Fruit fly (Drosophila melanogaster): ENCODE results near the gene CG11723.

Gene CG11723

DNA sequence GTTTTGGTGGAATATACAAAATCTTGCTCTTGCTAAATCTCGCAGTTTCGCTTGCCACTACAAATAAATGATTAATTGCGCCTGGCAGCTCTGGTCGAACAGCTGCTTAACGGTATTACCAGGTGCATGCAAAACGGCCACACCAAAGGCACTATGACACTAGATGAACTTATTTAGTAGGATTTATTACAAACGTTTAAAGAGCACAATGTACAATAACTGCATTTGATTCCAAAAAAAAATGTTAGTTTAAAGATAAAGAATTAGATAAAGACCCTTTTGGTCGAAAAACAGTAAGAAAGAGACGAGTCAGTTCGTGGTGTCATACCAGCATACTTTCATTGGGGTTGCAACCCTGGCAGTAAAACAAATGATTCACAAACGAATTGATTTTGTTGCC, at the start of gene CG11723, which contains the start of gene Tbcd:
Gene CG11723, minus strand, starts transcription at position 68 of the 400 bp plus-strand sequence.
Gene Tbcd, plus strand, starts transcription at position 311 of the 400 bp plus-strand sequence.
- TF ChIP-seq noc (tag; optimal IDR thresholded peaks at IDR 0.05), result no peak

DNA sequence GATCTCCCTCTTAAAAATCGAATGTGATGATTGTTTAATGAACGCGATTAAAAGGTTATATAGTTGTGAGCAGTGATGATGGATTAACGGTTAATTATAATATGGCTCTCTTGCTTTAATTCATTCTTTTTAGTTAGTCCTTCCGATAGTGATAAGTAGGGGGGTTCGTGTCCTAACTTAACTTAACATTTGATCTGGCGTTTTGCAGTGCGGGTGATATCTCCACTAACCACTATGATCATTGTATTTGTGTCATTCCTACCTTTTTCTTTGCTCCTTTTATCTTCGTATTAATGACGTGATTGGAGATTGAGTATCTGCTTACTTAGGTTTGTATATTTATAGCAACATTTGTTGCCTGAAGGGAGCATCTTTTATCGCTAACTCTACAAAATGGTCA, 48.3 kb upstream of the CG11723 start:
- TF ChIP-seq noc (tag; optimal IDR thresholded peaks at IDR 0.05), result no peak

DNA sequence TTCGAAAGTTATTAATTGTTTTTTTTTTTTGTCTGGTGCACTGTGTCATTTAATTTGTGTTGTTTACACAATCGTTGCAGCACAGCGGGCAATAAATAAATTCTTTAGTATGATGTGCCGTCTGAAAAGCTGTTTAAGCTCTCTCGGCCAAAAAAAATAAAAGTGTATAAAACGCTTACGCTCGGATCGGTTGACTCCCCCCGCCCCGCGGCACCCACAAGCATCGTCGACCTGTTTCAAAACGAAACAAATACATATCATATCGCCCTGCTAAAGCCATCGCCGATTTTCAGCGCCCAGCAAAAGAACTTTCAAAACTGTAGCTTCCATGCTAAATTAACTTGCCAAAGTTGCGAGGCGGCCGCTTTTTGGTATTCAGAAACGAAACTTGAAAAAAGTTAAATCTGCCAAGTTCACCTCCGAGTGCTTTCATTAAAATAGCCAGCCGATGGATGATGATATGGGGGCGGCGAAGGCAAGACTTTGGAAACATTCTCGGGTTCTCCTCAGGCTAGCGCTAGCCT, 47.3 kb upstream of the CG11723 start:
- no peak for TF ChIP-seq noc (tag; optimal IDR thresholded peaks at IDR 0.05)

DNA sequence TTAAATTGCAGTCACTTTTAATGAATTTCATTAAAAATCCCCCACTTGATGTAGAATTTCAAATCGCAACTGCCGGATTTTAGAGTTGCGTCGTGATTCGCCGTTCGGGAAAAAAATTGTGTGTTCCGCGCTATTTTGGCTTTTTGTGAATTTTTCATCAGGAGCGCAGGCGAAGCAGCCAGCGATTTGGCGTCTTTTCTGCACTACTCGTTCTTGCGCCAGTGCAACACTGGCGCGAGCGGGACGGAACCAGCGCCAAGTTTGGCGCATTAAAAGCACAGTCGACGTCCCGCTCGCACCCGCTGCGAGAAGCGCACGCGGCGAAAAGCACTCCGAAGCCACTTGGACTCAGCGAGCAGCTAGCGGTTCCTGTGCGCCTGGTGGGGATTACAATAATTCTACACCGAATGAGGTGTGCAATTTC, 46.3 kb upstream of the CG11723 start:
- peak; percentile 47 for TF ChIP-seq noc (tag; optimal IDR thresholded peaks at IDR 0.05)

DNA sequence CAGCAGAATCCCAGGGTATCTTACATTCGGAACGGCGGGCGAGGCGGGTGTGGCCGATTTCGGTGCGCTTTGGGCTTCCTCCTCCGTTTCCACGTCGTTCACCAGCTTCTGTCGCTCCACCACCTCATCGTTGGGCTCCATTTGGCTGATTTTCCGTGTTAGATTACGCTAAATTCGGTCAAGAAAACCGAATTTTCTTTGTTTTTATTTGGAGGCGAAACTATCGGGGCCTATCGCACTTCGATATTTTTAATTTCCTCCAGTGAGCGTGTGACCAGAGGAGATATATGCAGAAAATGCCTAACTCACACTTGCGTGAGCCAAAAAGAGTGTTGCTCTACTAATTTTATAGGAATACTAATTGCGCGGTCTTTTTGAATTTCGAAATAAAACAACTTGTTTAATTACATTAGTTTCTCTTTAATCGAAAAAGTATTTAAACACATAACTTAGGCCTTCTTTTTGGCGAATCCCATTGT, 45.1 kb upstream of the CG11723 start, which contains the start of gene CG10874:
Gene CG10874, minus strand, starts transcription at position 264 of the 479 bp plus-strand sequence.
- no peak for TF ChIP-seq noc (tag; optimal IDR thresholded peaks at IDR 0.05)

DNA sequence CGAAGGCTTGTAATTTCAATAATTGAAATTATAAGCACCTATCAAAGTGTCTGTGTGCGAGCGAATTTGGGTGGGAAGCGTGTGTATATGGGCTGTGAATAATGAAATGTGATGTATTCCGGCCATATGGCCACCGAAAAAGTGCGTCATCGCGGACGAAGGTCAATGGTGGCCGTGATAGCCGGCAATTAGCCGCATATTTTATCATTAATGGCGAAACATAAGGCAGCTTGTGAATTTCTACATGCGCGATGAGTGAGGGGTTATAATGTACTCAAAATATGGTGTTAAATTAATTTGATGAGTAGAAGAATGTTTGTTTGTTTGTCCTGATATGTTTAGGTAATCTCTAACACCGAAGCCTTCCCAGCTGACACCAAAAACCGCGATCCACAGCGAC, 44.3 kb upstream of the CG11723 start:
- no peak for TF ChIP-seq noc (tag; optimal IDR thresholded peaks at IDR 0.05)

DNA sequence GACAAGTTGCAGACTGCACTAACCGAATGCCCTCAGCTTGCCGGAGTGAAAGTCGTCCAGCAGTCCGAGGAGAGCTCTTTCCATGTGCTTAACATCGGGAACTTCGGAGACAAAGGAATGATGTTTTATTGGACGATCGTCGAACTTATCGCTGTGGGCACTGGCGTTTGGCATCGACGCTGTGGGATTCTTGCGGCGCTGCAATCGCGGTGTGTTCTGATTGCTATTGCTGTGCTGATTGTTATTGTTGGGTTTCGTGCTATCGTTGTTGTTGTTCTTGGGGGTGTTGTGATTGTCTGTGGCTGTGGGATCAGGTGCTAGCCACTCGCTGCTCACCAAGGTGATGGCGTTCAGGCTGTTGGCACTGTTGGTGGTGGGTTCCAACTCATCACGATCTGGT, 43.6 kb upstream of the CG11723 start:
- no peak for TF ChIP-seq noc (tag; optimal IDR thresholded peaks at IDR 0.05)

DNA sequence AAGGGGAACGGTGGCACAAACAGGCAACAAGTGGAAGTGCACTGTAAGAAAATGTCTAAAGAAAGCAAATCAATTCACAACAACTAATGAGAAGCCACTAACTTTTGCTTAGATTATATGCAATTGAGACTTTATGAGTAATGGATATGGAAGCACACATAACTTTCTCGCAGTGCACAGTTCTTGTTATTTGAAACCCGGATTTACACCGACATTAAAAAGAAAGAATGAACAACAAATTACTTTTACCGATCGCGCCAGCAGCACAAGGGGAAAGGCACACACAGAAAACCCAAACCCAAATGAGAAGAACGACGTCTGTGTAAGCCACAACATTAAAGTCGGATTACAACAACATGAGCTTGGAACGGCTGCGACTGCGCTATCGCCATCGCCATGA, 42.0 kb upstream of the CG11723 start:
- no peak for TF ChIP-seq noc (tag; optimal IDR thresholded peaks at IDR 0.05)

DNA sequence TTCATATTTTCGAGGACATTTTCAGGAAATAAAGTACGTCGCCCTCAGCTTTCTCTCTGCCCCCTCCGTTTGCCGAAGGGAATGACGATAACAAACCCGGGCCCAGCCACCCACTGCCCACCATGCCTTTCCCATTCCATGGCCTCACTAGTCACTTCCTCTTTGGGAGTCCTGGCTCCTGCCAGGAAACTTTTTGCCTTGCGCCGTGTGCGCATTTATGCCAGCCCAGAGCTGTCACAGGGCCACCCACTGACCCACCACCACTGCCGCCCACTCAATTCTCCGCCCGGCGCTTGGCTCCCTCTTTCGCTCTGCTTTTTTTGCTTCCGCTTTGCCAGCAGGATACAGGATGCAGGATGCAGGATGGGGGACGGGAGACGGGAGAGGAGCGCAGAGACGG, 40.3 kb upstream of the CG11723 start:
- TF ChIP-seq noc (tag; optimal IDR thresholded peaks at IDR 0.05), result no peak

DNA sequence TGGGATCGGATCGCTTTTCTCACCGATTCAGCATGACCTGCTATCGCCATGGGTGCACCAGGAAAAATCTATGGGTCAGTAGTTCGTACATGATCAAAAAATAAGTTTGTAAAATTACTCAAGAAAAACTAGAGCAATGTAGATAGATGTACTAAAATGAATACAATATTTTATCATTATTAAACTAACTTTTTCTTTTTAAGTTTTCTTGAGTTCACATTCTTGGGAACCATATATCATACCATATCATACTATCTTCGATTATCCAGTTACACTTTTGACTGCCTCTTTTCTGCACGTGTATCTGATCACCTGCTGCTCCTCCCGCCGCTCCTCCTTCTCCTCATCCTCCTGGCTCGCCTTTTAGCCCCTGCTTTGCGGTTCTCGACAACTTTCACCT, 38.3 kb upstream of the CG11723 start:
- no peak for TF ChIP-seq noc (tag; optimal IDR thresholded peaks at IDR 0.05)

DNA sequence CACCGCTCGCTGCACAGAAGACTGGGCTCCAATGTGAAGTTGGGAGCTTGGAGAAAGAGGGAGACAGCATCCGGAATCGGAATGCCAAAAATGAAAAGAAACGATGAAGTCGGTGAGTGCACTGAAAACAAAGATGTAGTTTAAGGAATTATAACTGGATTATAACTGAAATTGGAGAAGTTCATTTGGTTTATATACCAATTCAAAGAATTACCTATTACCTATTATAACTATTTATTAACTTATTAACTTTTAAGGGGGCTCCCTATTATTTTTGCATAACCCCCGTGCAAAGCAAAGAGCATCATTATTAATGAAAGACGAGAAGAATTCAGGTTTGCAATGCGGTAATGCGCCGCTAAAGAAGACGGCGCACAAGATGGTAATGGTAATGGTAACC, 37.6 kb upstream of the CG11723 start:
- TF ChIP-seq noc (tag; optimal IDR thresholded peaks at IDR 0.05), result no peak

DNA sequence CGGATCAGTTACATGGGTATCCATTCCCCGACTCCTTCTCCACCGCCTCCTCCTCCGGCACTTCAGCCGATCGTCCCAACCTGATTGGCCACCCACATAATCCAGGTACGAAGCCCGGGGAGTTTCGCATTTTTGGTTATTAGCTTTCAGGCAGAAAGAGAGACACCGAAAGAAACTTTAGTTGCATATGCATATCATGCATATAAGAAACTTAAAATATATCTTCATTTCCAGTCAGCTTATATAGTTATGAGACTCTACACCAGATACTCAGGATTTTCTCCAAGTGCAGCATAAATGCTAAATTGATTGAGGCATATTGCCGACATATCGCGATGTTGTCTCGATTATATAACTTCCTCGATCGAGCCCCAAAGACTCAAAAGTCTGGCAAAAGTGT, 37.1 kb upstream of the CG11723 start:
- no peak for TF ChIP-seq noc (tag; optimal IDR thresholded peaks at IDR 0.05)

DNA sequence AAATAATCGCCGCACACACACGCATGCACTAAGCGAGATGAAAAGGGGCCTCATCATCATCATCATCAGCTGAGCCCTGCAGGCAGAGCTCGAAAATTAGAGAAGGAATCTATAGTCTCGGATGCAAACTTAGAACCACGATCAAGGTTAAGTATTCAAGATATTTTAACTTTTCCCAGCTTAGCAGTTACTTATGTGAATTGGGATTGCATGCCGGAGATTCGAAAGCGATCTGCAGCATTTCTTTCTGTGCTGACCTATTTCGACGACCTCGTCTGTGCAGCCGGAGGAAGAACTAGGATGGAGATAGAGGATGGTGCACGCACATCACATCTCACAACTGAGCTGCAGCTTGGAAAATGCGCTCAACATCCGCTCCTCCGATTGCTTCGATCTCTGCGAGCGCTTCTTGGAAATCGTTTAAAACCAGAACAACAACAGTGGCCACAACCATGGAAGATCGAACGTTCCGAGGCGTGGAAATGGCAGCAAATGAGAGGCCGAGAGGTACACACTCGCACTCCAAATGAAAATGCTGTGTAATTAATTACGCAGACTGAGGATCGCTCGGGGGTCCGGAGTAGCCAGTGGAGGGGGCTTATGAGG, 35.8 kb upstream of the CG11723 start:
- no peak for TF ChIP-seq noc (tag; optimal IDR thresholded peaks at IDR 0.05)

DNA sequence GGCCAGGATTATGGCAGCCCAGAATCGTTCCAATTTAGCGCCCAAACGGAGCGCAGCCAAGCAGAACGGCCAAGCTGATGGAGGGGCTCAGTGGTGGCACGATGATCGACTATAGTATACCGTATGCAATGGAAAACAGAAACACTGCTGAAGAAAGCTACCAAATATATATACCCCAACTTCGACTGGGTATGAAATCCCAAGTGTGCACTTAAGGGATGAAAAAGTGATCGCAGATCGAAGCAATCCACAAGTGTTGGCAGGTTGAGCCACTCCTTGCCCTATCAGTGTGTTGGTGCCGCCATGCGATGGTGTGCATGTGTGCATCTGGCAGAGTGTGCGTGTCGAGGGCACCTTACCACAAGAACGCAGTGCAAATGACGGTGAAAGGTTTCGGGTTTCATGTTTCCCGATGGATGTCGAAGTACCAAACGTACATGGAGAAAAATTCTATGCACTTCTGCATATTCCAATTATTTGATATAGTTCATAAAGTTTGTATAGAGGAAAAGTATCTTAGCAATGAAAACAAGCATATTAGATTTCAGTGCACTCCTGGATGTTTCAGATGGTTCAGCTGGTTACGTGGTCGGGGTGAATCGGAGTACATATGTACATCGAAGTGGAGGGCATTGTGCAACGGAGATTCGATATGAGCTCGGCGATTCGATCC, 35.0 kb upstream of the CG11723 start:
- no peak for TF ChIP-seq noc (tag; optimal IDR thresholded peaks at IDR 0.05)

DNA sequence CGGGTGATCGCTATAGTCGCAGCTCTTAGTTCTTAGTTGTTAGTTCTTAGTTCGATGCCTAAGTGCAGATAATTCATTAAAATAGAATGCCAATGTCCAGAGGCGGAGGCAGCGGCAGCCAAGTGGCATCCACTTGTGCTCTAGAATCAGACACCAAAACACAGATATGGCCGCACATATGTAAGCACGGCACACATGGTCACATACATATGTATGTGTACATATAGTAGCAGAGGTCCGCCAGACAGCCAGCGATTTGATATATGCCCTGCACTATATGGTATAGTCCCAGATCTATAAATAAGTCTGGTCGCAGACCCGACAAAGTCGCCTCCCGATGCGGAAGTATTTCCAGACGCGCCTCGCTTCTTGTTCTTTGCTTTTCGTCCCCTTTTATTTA, 33.6 kb upstream of the CG11723 start:
- no peak for TF ChIP-seq noc (tag; optimal IDR thresholded peaks at IDR 0.05)

DNA sequence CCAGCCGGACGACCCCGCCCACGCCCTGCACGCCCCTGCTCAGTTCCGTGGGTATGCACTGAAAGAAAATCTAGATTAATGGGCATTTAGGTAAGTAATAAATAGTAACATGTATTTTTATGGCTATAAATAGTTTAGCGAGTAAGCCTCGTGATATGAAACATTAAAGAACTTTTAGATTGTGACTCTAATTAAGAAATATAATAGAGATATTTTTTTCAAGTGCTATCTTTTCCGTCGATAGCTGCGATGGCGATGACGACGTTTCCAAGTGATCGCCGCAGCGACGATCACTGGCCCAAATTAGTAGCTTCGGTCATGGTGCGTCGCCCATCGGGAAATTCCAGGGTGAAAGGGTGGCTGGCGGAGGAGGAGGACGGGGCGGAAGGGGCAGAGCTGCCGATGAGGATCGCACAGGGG, 33.1 kb upstream of the CG11723 start:
- peak; percentile 37 for TF ChIP-seq noc (tag; optimal IDR thresholded peaks at IDR 0.05)

DNA sequence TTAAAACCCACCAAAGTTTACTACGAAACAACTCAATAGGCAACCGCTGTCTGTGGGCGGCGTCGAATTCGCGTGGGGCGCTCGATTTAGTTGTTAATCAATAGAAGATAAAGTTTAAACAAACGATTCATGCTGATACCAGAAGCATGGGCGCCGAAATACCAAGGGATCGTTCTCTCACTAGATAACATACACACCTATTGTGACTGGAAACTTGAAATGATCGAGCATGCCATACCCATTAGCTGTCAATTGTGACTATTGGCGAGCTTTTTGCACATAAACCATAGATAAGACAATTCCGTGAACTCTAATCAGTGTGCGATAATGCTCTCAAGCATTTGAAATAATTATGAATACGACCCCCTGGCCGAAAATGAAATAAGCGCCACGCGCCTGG, 32.3 kb upstream of the CG11723 start:
- TF ChIP-seq noc (tag; optimal IDR thresholded peaks at IDR 0.05), result peak; percentile 64
